Worm (Caenorhabditis elegans) whole organism, young adult: ENCODE data around the gene cec-3.

Source experiments
- B0336.3 ChIP-seq: fragments of 200-800 bp; sonication (Bioruptor generic); IDR thresholded peaks from 2 replicates; pipeline ENCODE4 v1.3.6; 2022; ENCODE audit warnings: missing genetic modification characterization, missing compliant biosample characterization
- D2030.7 ChIP-seq: fragments of 200-800 bp; sonication (Bioruptor generic); IDR thresholded peaks from 2 replicates; pipeline ENCODE4 v1.3.6; 2022; ENCODE audit warnings: missing genetic modification reagents, missing genetic modification characterization, missing compliant biosample characterization
- F33H1.4 ChIP-seq: fragments of 200-800 bp; sonication (Bioruptor generic); IDR thresholded peaks from 2 replicates; pipeline ENCODE4 v1.3.6; 2022; ENCODE audit warnings: missing genetic modification reagents, missing genetic modification characterization, missing compliant biosample characterization
- F39B2.1 ChIP-seq: fragments of 200-800 bp; sonication (Bioruptor generic); IDR thresholded peaks from 2 replicates; pipeline ENCODE4 v1.3.6; 2022; ENCODE audit warnings: missing genetic modification reagents, missing genetic modification characterization, missing compliant biosample characterization
- K12H6.12 ChIP-seq: fragments of 200-800 bp; sonication (Bioruptor generic); optimal IDR thresholded peaks from 2 replicates; lab custom pipeline; 2018; ENCODE audit warnings: mild to moderate bottlenecking, missing genetic modification characterization, missing compliant biosample characterization
- Y56A3A.18 ChIP-seq: fragments of 200-800 bp; sonication (Bioruptor generic); IDR thresholded peaks from 2 replicates; pipeline ENCODE4 v1.3.6; 2022; ENCODE audit warnings: missing genetic modification reagents, missing genetic modification characterization, missing compliant biosample characterization
- Y67H2A.10 ChIP-seq: fragments of 200-800 bp; sonication (Bioruptor generic); conservative IDR thresholded peaks from 2 replicates; pipeline ENCODE4 v1.3.6; 2022; ENCODE audit warnings: missing genetic modification reagents, missing genetic modification characterization, missing compliant biosample characterization
- Y95B8A.8 ChIP-seq: fragments of 200-800 bp; sonication (Bioruptor generic); IDR thresholded peaks from 2 replicates; pipeline ENCODE4 v1.3.6; 2022; ENCODE audit warnings: missing genetic modification reagents, missing genetic modification characterization, missing compliant biosample characterization
- athp-1 ChIP-seq: sonication (generic microtip); optimal IDR thresholded peaks from 2 replicates; lab custom pipeline; 2017; ENCODE audit warnings: mild to moderate bottlenecking, missing genetic modification characterization, missing compliant biosample characterization
- attf-3 ChIP-seq: fragments of 200-800 bp; sonication (Bioruptor generic); conservative IDR thresholded peaks from 2 replicates; pipeline ENCODE4 v1.3.6; 2022; ENCODE audit warnings: missing genetic modification reagents, missing genetic modification characterization, missing compliant biosample characterization
- attf-5 ChIP-seq: fragments of 200-800 bp; sonication (Bioruptor generic); optimal IDR thresholded peaks from 2 replicates; lab custom pipeline; 2018; ENCODE audit warnings: mild to moderate bottlenecking, missing genetic modification characterization, missing compliant biosample characterization
- cebp-1 ChIP-seq, 2 experiments: fragments of 200-800 bp in 1 of 2; sonication (Bioruptor generic) in 1 of 2; sonication (generic microtip) in 1 of 2; IDR thresholded peaks in 1 of 2; optimal IDR thresholded peaks in 1 of 2; 2 replicates each; pipeline versions ENCODE4 v1.3.6 to Lab custom; 2017 to 2022; ENCODE audit warnings: missing compliant biosample characterization in 2 of 2, missing genetic modification characterization in 2 of 2, mild to moderate bottlenecking in 1 of 2, missing genetic modification reagents in 1 of 2, moderate library complexity in 1 of 2
- ceh-100 ChIP-seq: fragments of 200-800 bp; sonication (Bioruptor generic); IDR thresholded peaks from 2 replicates; pipeline ENCODE4 v1.3.6; 2022; ENCODE audit warnings: missing genetic modification reagents, missing genetic modification characterization, missing compliant biosample characterization
- ceh-27 ChIP-seq: fragments of 200-800 bp; sonication (Bioruptor generic); optimal IDR thresholded peaks from 2 replicates; lab custom pipeline; 2018; ENCODE audit warnings: mild to moderate bottlenecking, missing genetic modification characterization, moderate library complexity, missing compliant biosample characterization
- ceh-79 ChIP-seq: sonication (generic microtip); optimal IDR thresholded peaks from 2 replicates; lab custom pipeline; 2017; ENCODE audit warnings: mild to moderate bottlenecking, missing genetic modification characterization, missing compliant biosample characterization
- dox-1 ChIP-seq: fragments of 200-800 bp; sonication (Bioruptor generic); IDR thresholded peaks from 2 replicates; pipeline ENCODE4 v1.3.6; 2022; ENCODE audit warnings: missing genetic modification reagents, missing genetic modification characterization, missing compliant biosample characterization
- ekl-4 ChIP-seq: fragments of 200-800 bp; sonication (Bioruptor generic); IDR thresholded peaks from 2 replicates; pipeline ENCODE4 v1.3.6; 2022; ENCODE audit warnings: missing genetic modification reagents, missing genetic modification characterization, missing compliant biosample characterization
- hmg-1.2 ChIP-seq: fragments of 200-800 bp; sonication (Bioruptor generic); IDR thresholded peaks from 2 replicates; pipeline ENCODE4 v1.3.6; 2022; ENCODE audit warnings: missing genetic modification reagents, missing genetic modification characterization, missing compliant biosample characterization
- hrde-1 ChIP-seq: sonication (generic microtip); optimal IDR thresholded peaks from 2 replicates; lab custom pipeline; 2016; ENCODE audit warnings: missing genetic modification characterization, mild to moderate bottlenecking, missing compliant biosample characterization, moderate library complexity, missing genotype, missing genetic modification reagents, borderline replicate concordance
- lin-26 ChIP-seq: fragments of 200-800 bp; sonication (Bioruptor generic); IDR thresholded peaks from 2 replicates; pipeline ENCODE4 v1.3.6; 2022; ENCODE audit warnings: missing genetic modification reagents, missing genetic modification characterization, missing compliant biosample characterization
- lin-54 ChIP-seq: fragments of 200-800 bp; sonication (Bioruptor generic); optimal IDR thresholded peaks from 2 replicates; lab custom pipeline; 2018; ENCODE audit warnings: mild to moderate bottlenecking, missing genetic modification characterization, missing compliant biosample characterization
- lir-1 ChIP-seq: fragments of 200-800 bp; sonication (Bioruptor generic); conservative IDR thresholded peaks from 2 replicates; pipeline ENCODE4 v1.3.6; 2022; ENCODE audit warnings: missing genetic modification reagents, missing genetic modification characterization, missing compliant biosample characterization
- lsl-1 ChIP-seq: fragments of 200-800 bp; sonication (Bioruptor generic); optimal IDR thresholded peaks from 2 replicates; lab custom pipeline; 2018; ENCODE audit warnings: mild to moderate bottlenecking, missing genetic modification characterization, moderate library complexity, missing compliant biosample characterization
- madf-10 ChIP-seq: sonication (generic microtip); optimal IDR thresholded peaks from 2 replicates; lab custom pipeline; 2016; ENCODE audit warnings: mild to moderate bottlenecking, missing genetic modification characterization, missing compliant biosample characterization
- madf-6 ChIP-seq: fragments of 200-800 bp; sonication (Bioruptor generic); IDR thresholded peaks from 2 replicates; pipeline ENCODE4 v1.3.6; 2022; ENCODE audit warnings: missing genetic modification reagents, missing genetic modification characterization, missing compliant biosample characterization
- mcd-1 ChIP-seq: fragments of 200-800 bp; sonication (Bioruptor generic); IDR thresholded peaks from 2 replicates; pipeline ENCODE4 v1.3.6; 2022; ENCODE audit warnings: missing genetic modification reagents, missing genetic modification characterization, missing compliant biosample characterization
- nhr-120 ChIP-seq: fragments of 200-800 bp; sonication (Bioruptor generic); IDR thresholded peaks from 2 replicates; pipeline ENCODE4 v1.3.6; 2022; ENCODE audit warnings: missing genetic modification characterization, missing compliant biosample characterization
- pbrm-1 ChIP-seq: fragments of 200-800 bp; sonication (Bioruptor generic); IDR thresholded peaks from 2 replicates; pipeline ENCODE4 v1.3.6; 2022; ENCODE audit warnings: missing genetic modification reagents, missing genetic modification characterization, missing compliant biosample characterization
- rec-8 ChIP-seq, 2 experiments: sonication (generic microtip); optimal IDR thresholded peaks; 2 replicates each; lab custom pipeline; 2016; ENCODE audit warnings: mild to moderate bottlenecking in 2 of 2, missing genetic modification characterization in 2 of 2, missing genetic modification reagents in 2 of 2, missing genotype in 2 of 2, missing biosample characterization in 1 of 2, missing compliant biosample characterization in 1 of 2, moderate library complexity in 1 of 2
- repo-1 ChIP-seq: sonication (generic microtip); optimal IDR thresholded peaks from 2 replicates; lab custom pipeline; 2017; ENCODE audit warnings: mild to moderate bottlenecking, missing genetic modification characterization, missing compliant biosample characterization
- rpc-1 ChIP-seq, 2 experiments: fragments of 150-350 bp in 1 of 2; sonication (generic microtip) in 1 of 2; optimal IDR thresholded peaks; 2 replicates each; lab custom pipeline; 2014 to 2018; ENCODE audit warnings: missing biosample characterization in 1 of 2, missing genetic modification characterization in 1 of 2, missing genetic modification reagents in 1 of 2, missing genotype in 1 of 2
- snpc-4 ChIP-seq, 5 experiments: fragments of 150-350 bp in 1 of 5; sonication (generic microtip) in 4 of 5; optimal IDR thresholded peaks; 2 replicates each; lab custom pipeline; 2014 to 2018; ENCODE audit warnings: missing genetic modification characterization in 5 of 5, missing biosample characterization in 3 of 5, antibody characterized with exemption in 2 of 5, mild to moderate bottlenecking in 2 of 5, missing compliant biosample characterization in 2 of 5, missing genotype in 2 of 5, moderate library complexity in 2 of 5, missing genetic modification reagents in 1 of 5
- sptf-2 ChIP-seq: fragments of 200-800 bp; sonication (Bioruptor generic); optimal IDR thresholded peaks from 2 replicates; lab custom pipeline; 2018; ENCODE audit warnings: mild to moderate bottlenecking, missing genetic modification characterization, missing compliant biosample characterization
- tbp1 ChIP-seq: fragments of 200-800 bp; sonication (Bioruptor generic); optimal IDR thresholded peaks from 2 replicates; lab custom pipeline; 2018; ENCODE audit warnings: mild to moderate bottlenecking, missing genetic modification characterization, missing compliant biosample characterization
- tlf-1 ChIP-seq: fragments of 200-800 bp; sonication (Bioruptor generic); optimal IDR thresholded peaks from 2 replicates; lab custom pipeline; 2018; ENCODE audit warnings: mild to moderate bottlenecking, missing genetic modification characterization, missing compliant biosample characterization
- xnd-1 ChIP-seq: sonication (generic microtip); optimal IDR thresholded peaks from 2 replicates; lab custom pipeline; 2016; ENCODE audit warnings: missing genotype, missing genetic modification reagents, missing genetic modification characterization, missing compliant biosample characterization
- ztf-18 ChIP-seq: sonication (generic microtip); optimal IDR thresholded peaks from 2 replicates; lab custom pipeline; 2016; ENCODE audit warnings: missing genotype, mild to moderate bottlenecking, missing genetic modification characterization, missing compliant biosample characterization

Gene cec-3

DNA sequence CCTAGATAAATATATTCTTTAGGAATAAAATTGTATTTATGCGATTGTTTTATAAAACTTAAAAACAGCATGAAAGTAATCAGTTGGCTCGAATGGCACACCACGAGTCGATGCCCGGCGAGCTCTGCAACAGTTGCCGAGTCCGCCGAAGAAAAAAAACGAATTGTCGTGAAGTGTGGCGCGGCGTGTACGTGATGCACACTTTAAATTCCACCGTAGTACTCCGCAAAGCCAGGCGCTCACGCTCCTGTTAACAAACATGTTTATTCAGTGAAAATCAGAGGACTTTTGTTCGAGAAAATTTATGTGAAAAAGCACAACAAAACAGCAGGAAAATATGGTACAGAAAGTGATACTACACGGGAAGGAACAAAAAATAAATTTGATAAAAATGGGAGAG lies 13.2 kb upstream of the cec-3 start:
- TF ChIP-seq Y56A3A.18 (0 out of 2 replicates have a peak, but pooled peaks have one; percentile 37), D2030.7 (GFP tag; lab: Robert Waterston, UW) (peak; percentile 33; the same call in 1 of the 2 replicates), hmg-1.2 (GFP tag; lab: Robert Waterston, UW) (peak; percentile 42; the same call in 1 of the 2 replicates), tbp1 (GFP tag; lab: Kevin White, UChicago) (peak; percentile 20), sptf-2 (GFP tag; lab: Kevin White, UChicago) (no peak), tlf-1 (GFP tag; lab: Kevin White, UChicago) (peak; percentile 32), hrde-1 (tag; lab: Kevin White, UChicago) (peak; percentile 12), nhr-120 (GFP tag; lab: Robert Waterston, UW) (no peak), K12H6.12 (peak; percentile 31), mcd-1 (GFP tag; lab: Robert Waterston, UW) (0 out of 2 replicates have a peak, but pooled peaks have one; percentile 24), B0336.3 (GFP tag; lab: Robert Waterston, UW) (0 out of 2 replicates have a peak, but pooled peaks have one; percentile 37), lir-1 (GFP tag; lab: Robert Waterston, UW) (no peak), lsl-1 (GFP tag; lab: Kevin White, UChicago) (peak; percentile 80), madf-6 (GFP tag; lab: Robert Waterston, UW) (peak; percentile 64), F39B2.1 (GFP tag; lab: Robert Waterston, UW) (no peak), F33H1.4 (GFP tag; lab: Robert Waterston, UW) (peak; percentile 30; the same call in 1 of the 2 replicates), madf-10 (tag; lab: Kevin White, UChicago) (no peak), repo-1 (tag; lab: Kevin White, UChicago) (no peak), attf-5 (peak; percentile 65), ekl-4 (GFP tag; lab: Robert Waterston, UW) (peak; percentile 54; the same call in 1 of the 2 replicates), rpc-1 (optimal IDR thresholded peaks at IDR 0.05; lab: Kevin White, UChicago) (no peak), rpc-1 (tag; optimal IDR thresholded peaks at IDR 0.05; lab: Kevin White, UChicago) (no peak), athp-1 (tag; lab: Kevin White, UChicago) (peak; percentile 68), lin-26 (GFP tag; lab: Robert Waterston, UW) (peak; percentile 28; the same call in 1 of the 2 replicates), attf-3 (GFP tag; lab: Robert Waterston, UW) (peak; percentile 73), dox-1 (GFP tag; lab: Robert Waterston, UW) (0 out of 2 replicates have a peak, but pooled peaks have one; percentile 7), ceh-79 (tag; lab: Kevin White, UChicago) (no peak), Y95B8A.8 (GFP tag; lab: Robert Waterston, UW) (peak; percentile 18; the same call in 1 of the 2 replicates), xnd-1 (tag; lab: Kevin White, UChicago) (peak; percentile 33), ztf-18 (peak; percentile 1), snpc-4 (GFP tag; optimal IDR thresholded peaks at IDR 0.05; lab: Kevin White, UChicago) (no peak), snpc-4 (tag; optimal IDR thresholded peaks at IDR 0.05; lab: Kevin White, UChicago) (peak in 1 of 4 experiments; percentile 39), lin-54 (GFP tag; lab: Kevin White, UChicago) (peak; percentile 51), ceh-100 (GFP tag; lab: Robert Waterston, UW) (peak; percentile 49; the same call in 1 of the 2 replicates), ceh-27 (no peak), pbrm-1 (peak; percentile 63; the same call in 1 of the 2 replicates), cebp-1 (GFP tag; IDR thresholded peaks at IDR 0.05; lab: Robert Waterston, UW) (no peak), cebp-1 (tag; optimal IDR thresholded peaks at IDR 0.05; lab: Kevin White, UChicago) (peak; percentile 56)

- no peak for TF ChIP-seq Y67H2A.10
- no peak for TF ChIP-seq rec-8 (tag; optimal IDR thresholded peaks at IDR 0.05; lab: Kevin White, UChicago)
Measured at ce11 chrII:7870062-7870461, 12.7 kb upstream of the cec-3 start, which contains the start of gene ztf-17. ztf-17 (minus strand) TSS chrII:7870162.
